Fruit fly (Drosophila melanogaster) whole organism, embryonic: ENCODE results near the gene CG16789.

ENCODE experiments used
- ATbp ChIP-seq: fragments of 200-800 bp; sonication (Bioruptor generic); optimal IDR thresholded peaks from 2 replicates; lab custom pipeline; 2017; ENCODE audit warnings: missing biosample characterization, mild to moderate bottlenecking, missing genetic modification characterization, missing genetic modification reagents
- Ada2b ChIP-seq: fragments of 200-800 bp; sonication (Bioruptor generic); IDR thresholded peaks from 2 replicates; pipeline ENCODE4 v1.3.6; 2022; ENCODE audit warnings: missing biosample characterization, missing genetic modification characterization
- Atf3 ChIP-seq: fragments of 200-800 bp; sonication (Bioruptor generic); optimal IDR thresholded peaks from 3 replicates; lab custom pipeline; 2016; ENCODE audit warnings: missing biosample characterization, missing genetic modification characterization
- CG10366 ChIP-seq: fragments of 200-800 bp; sonication (Bioruptor generic); IDR thresholded peaks from 2 replicates; pipeline ENCODE4 v1.3.6; 2022; ENCODE audit warnings: missing biosample characterization, missing genetic modification characterization
- CG10431 ChIP-seq: fragments of 200-800 bp; sonication (Bioruptor generic); optimal IDR thresholded peaks from 3 replicates; lab custom pipeline; 2018; ENCODE audit warnings: missing biosample characterization, mild to moderate bottlenecking, missing genetic modification characterization
- CG11398 ChIP-seq: fragments of 200-800 bp; sonication (Bioruptor generic); optimal IDR thresholded peaks from 2 replicates; lab custom pipeline; 2016; ENCODE audit warnings: missing biosample characterization, missing genetic modification characterization
- CG13894 ChIP-seq: fragments of 200-800 bp; sonication (Bioruptor generic); optimal IDR thresholded peaks from 3 replicates; lab custom pipeline; 2018; ENCODE audit warnings: missing biosample characterization, mild to moderate bottlenecking, missing genetic modification characterization, moderate library complexity
- CG16779 ChIP-seq: fragments of 200-800 bp; sonication (Bioruptor generic); IDR thresholded peaks from 2 replicates; pipeline ENCODE4 v1.3.6; 2022; ENCODE audit warnings: missing biosample characterization, missing genetic modification characterization
- CG17912 ChIP-seq: fragments of 200-800 bp; sonication (Bioruptor generic); optimal IDR thresholded peaks from 2 replicates; lab custom pipeline; 2018; ENCODE audit warnings: missing biosample characterization, mild to moderate bottlenecking, missing genetic modification characterization
- CG2116 ChIP-seq: fragments of 200-800 bp; sonication (Bioruptor generic); optimal IDR thresholded peaks from 3 replicates; lab custom pipeline; 2018; ENCODE audit warnings: missing biosample characterization, mild to moderate bottlenecking, missing genetic modification characterization
- CG31365 ChIP-seq: fragments of 200-800 bp; sonication (Bioruptor generic); optimal IDR thresholded peaks from 2 replicates; lab custom pipeline; 2018; ENCODE audit warnings: missing biosample characterization, mild to moderate bottlenecking, missing genetic modification characterization
- CG31441 ChIP-seq: fragments of 200-800 bp; sonication (Bioruptor generic); IDR thresholded peaks from 2 replicates; pipeline ENCODE4 v1.3.6; 2022; ENCODE audit warnings: missing biosample characterization, missing genetic modification characterization
- CG4820 ChIP-seq: fragments of 200-800 bp; sonication (Bioruptor generic); optimal IDR thresholded peaks from 3 replicates; lab custom pipeline; 2016; ENCODE audit warnings: missing biosample characterization, missing genetic modification characterization
- CG5245 ChIP-seq: fragments of 200-800 bp; sonication (Bioruptor generic); optimal IDR thresholded peaks from 3 replicates; lab custom pipeline; 2016; ENCODE audit warnings: missing biosample characterization, missing genetic modification characterization
- CG6272 ChIP-seq: fragments of 200-800 bp; sonication (Bioruptor generic); IDR thresholded peaks from 2 replicates; pipeline ENCODE4 v1.3.6; 2022; ENCODE audit warnings: missing biosample characterization, missing genetic modification characterization
- CG6683 ChIP-seq: fragments of 200-800 bp; sonication (Bioruptor generic); optimal IDR thresholded peaks from 2 replicates; lab custom pipeline; 2017; ENCODE audit warnings: missing biosample characterization, mild to moderate bottlenecking, missing genetic modification characterization, missing genetic modification reagents
- CG7745 ChIP-seq: fragments of 200-800 bp; sonication (Bioruptor generic); optimal IDR thresholded peaks from 2 replicates; lab custom pipeline; 2018; ENCODE audit warnings: missing biosample characterization, mild to moderate bottlenecking, missing genetic modification characterization, moderate library complexity
- CG8388 ChIP-seq: fragments of 200-800 bp; sonication (Bioruptor generic); optimal IDR thresholded peaks from 2 replicates; lab custom pipeline; 2019; ENCODE audit warnings: missing biosample characterization, mild to moderate bottlenecking, missing genetic modification characterization, moderate library complexity
- Doc2 ChIP-seq: fragments of 200-800 bp; sonication (Bioruptor generic); IDR thresholded peaks from 2 replicates; pipeline ENCODE4 v1.3.6; 2022; ENCODE audit warnings: missing biosample characterization, missing genetic modification characterization
- H2.0 ChIP-seq: fragments of 200-800 bp; sonication (Bioruptor generic); IDR thresholded peaks from 2 replicates; pipeline ENCODE4 v1.3.6; 2022; ENCODE audit warnings: missing biosample characterization, missing genetic modification characterization
- NfI ChIP-seq: fragments of 200-800 bp; sonication (Bioruptor generic); optimal IDR thresholded peaks from 3 replicates; lab custom pipeline; 2018; ENCODE audit warnings: missing biosample characterization, mild to moderate bottlenecking, missing genetic modification characterization, moderate library complexity
- PHDP ChIP-seq: fragments of 200-800 bp; sonication (Bioruptor generic); optimal IDR thresholded peaks from 3 replicates; lab custom pipeline; 2018; ENCODE audit warnings: missing biosample characterization, mild to moderate bottlenecking, missing genetic modification characterization, moderate library complexity
- Sry-β ChIP-seq: fragments of 200-800 bp; sonication (Bioruptor generic); optimal IDR thresholded peaks from 2 replicates; lab custom pipeline; 2018; ENCODE audit warnings: missing biosample characterization, mild to moderate bottlenecking, missing genetic modification characterization, moderate library complexity
- Stat92E ChIP-seq, 3 experiments: fragments of >200 bp in 2 of 3; fragments of 200-800 bp in 1 of 3; sonication (Bioruptor generic) in 1 of 3; optimal IDR thresholded peaks; 2 replicates each; lab custom pipeline; 2017 to 2019; ENCODE audit warnings: missing biosample characterization in 3 of 3, missing genetic modification characterization in 3 of 3, mild to moderate bottlenecking in 1 of 3, moderate library complexity in 1 of 3
- ato ChIP-seq: fragments of 200-800 bp; sonication (Bioruptor generic); IDR thresholded peaks from 2 replicates; pipeline ENCODE4 v1.3.6; 2022; ENCODE audit warnings: missing biosample characterization, missing genetic modification characterization; ENCODE audit not compliant: partially characterized antibody
- bab2 ChIP-seq: fragments of 200-800 bp; sonication (Bioruptor generic); optimal IDR thresholded peaks from 2 replicates; lab custom pipeline; 2016; ENCODE audit warnings: missing biosample characterization, missing genetic modification characterization
- bowl ChIP-seq: fragments of 200-800 bp; sonication (Bioruptor generic); IDR thresholded peaks from 2 replicates; pipeline ENCODE4 v1.3.6; 2022; ENCODE audit warnings: missing biosample characterization, missing genetic modification characterization
- chinmo ChIP-seq: fragments of 200-800 bp; sonication (Bioruptor generic); IDR thresholded peaks from 4 replicates; pipeline ENCODE4 v1.3.6; 2022; ENCODE audit warnings: missing biosample characterization, missing genetic modification characterization; ENCODE audit not compliant: partially characterized antibody
- crol ChIP-seq: fragments of 200-800 bp; sonication (Bioruptor generic); IDR thresholded peaks from 2 replicates; pipeline ENCODE4 v1.3.6; 2022; ENCODE audit warnings: missing biosample characterization, missing genetic modification characterization
- dysf ChIP-seq: fragments of 200-800 bp; sonication (Bioruptor generic); IDR thresholded peaks from 3 replicates; pipeline ENCODE4 v1.3.6; 2022; ENCODE audit warnings: missing biosample characterization, missing genetic modification characterization
- exex ChIP-seq: fragments of 200-800 bp; sonication (Bioruptor generic); optimal IDR thresholded peaks from 4 replicates; lab custom pipeline; 2018; ENCODE audit warnings: missing biosample characterization, mild to moderate bottlenecking, missing genetic modification characterization, moderate library complexity
- fru ChIP-seq: fragments of >200 bp; optimal IDR thresholded peaks from 2 replicates; lab custom pipeline; 2017
- gfzf ChIP-seq: fragments of 200-800 bp; sonication (Bioruptor generic); optimal IDR thresholded peaks from 2 replicates; lab custom pipeline; 2016; ENCODE audit warnings: missing biosample characterization, mild to moderate bottlenecking, missing genetic modification characterization, moderate library complexity
- hbn ChIP-seq: fragments of 200-800 bp; sonication (Bioruptor generic); IDR thresholded peaks from 2 replicates; pipeline ENCODE4 v1.3.6; 2022; ENCODE audit warnings: missing biosample characterization, missing genetic modification characterization; ENCODE audit not compliant: partially characterized antibody
- lbe ChIP-seq: fragments of 200-800 bp; sonication (Bioruptor generic); optimal IDR thresholded peaks from 2 replicates; lab custom pipeline; 2016; ENCODE audit warnings: missing biosample characterization, mild to moderate bottlenecking, missing genetic modification characterization
- lola ChIP-seq, 3 experiments: fragments of >200 bp in 2 of 3; fragments of 200-800 bp in 1 of 3; sonication (Bioruptor generic) in 1 of 3; optimal IDR thresholded peaks; 2 replicates each; lab custom pipeline; 2017 to 2019; ENCODE audit warnings: missing biosample characterization in 3 of 3, missing genetic modification characterization in 3 of 3, mild to moderate bottlenecking in 1 of 3, moderate library complexity in 1 of 3
- pan ChIP-seq, 4 experiments: fragments of >200 bp in 3 of 4; fragments of 200-800 bp in 1 of 4; sonication (Bioruptor generic) in 1 of 4; optimal IDR thresholded peaks in 3 of 4; IDR thresholded peaks in 1 of 4; 2 replicates each; pipeline versions ENCODE4 v1.3.6 to Lab custom; 2017 to 2022; ENCODE audit warnings: missing biosample characterization in 2 of 4, missing genetic modification characterization in 2 of 4, mixed read lengths in 1 of 4
- pfk ChIP-seq: fragments of 200-800 bp; sonication (Bioruptor generic); optimal IDR thresholded peaks from 2 replicates; lab custom pipeline; 2018; ENCODE audit warnings: missing biosample characterization, mild to moderate bottlenecking, missing genetic modification characterization, moderate library complexity
- pita ChIP-seq: fragments of 200-800 bp; sonication (Bioruptor generic); optimal IDR thresholded peaks from 2 replicates; lab custom pipeline; 2017; ENCODE audit warnings: missing biosample characterization, mild to moderate bottlenecking, missing genetic modification characterization
- pros ChIP-seq: fragments of 200-800 bp; sonication (Bioruptor generic); optimal IDR thresholded peaks from 3 replicates; lab custom pipeline; 2019; ENCODE audit warnings: missing biosample characterization, mild to moderate bottlenecking, missing genetic modification characterization, moderate library complexity
- row ChIP-seq: fragments of 200-800 bp; sonication (Bioruptor generic); IDR thresholded peaks from 3 replicates; pipeline ENCODE4 v1.3.6; 2022; ENCODE audit warnings: missing biosample characterization, missing genetic modification characterization
- sens ChIP-seq: fragments of 200-800 bp; sonication (Bioruptor generic); peaks from one replicate; lab custom pipeline; 2016; ENCODE audit warnings: missing biosample characterization, missing genetic modification characterization
- tin ChIP-seq: fragments of 200-800 bp; sonication (Bioruptor generic); optimal IDR thresholded peaks from 3 replicates; lab custom pipeline; 2016; ENCODE audit warnings: missing biosample characterization, missing genetic modification characterization
- trh ChIP-seq: fragments of 200-800 bp; sonication (Bioruptor generic); optimal IDR thresholded peaks from 2 replicates; lab custom pipeline; 2016; ENCODE audit warnings: missing biosample characterization, missing genetic modification characterization
- twi ChIP-seq: fragments of 200-800 bp; optimal IDR thresholded peaks from 2 replicates; lab custom pipeline; 2019; ENCODE audit warnings: missing biosample characterization, mild to moderate bottlenecking, missing genetic modification characterization, moderate library complexity
- unpg ChIP-seq: fragments of 200-800 bp; sonication (Bioruptor generic); optimal IDR thresholded peaks from 3 replicates; lab custom pipeline; 2018; ENCODE audit warnings: missing biosample characterization, mild to moderate bottlenecking, missing genetic modification characterization, moderate library complexity
- wek ChIP-seq: fragments of 200-800 bp; sonication (Bioruptor generic); optimal IDR thresholded peaks from 3 replicates; lab custom pipeline; 2018; ENCODE audit warnings: missing biosample characterization, mild to moderate bottlenecking, missing genetic modification characterization, moderate library complexity
- zen2 ChIP-seq: fragments of 200-800 bp; sonication (Bioruptor generic); IDR thresholded peaks from 3 replicates; pipeline ENCODE4 v1.3.6; 2022; ENCODE audit warnings: missing biosample characterization, missing genetic modification characterization; ENCODE audit not compliant: partially characterized antibody

Gene CG16789

dm6 chr3R:9603022-9603942 lies 37.3 kb downstream of the CG16789 start (continued):
- TF ChIP-seq pfk (GFP tag; lab: Kevin White, UChicago) (no peak), CG8388 (no peak), CG31365 (tag; lab: Kevin White, UChicago) (no peak), unpg (GFP tag; lab: Kevin White, UChicago) (no peak), CG11398 (GFP tag; lab: Kevin White, UChicago) (no peak), crol (GFP tag; lab: Robert Waterston, UW) (peak; percentile 86), fru (lab: Kevin White, UChicago) (no peak), pan (optimal IDR thresholded peaks at IDR 0.05; lab: Kevin White, UChicago) (no peak), pan (GFP tag; optimal IDR thresholded peaks at IDR 0.05 in 1 of 2, IDR thresholded peaks at IDR 0.05 in 1 of 2) (no peak), twi (no peak), ato (GFP tag; lab: Robert Waterston, UW) (no peak), NfI (GFP tag; lab: Kevin White, UChicago) (no peak), sens (peak; percentile 64), lbe (GFP tag; lab: Kevin White, UChicago) (no peak), CG13894 (no peak), CG10431 (GFP tag; lab: Kevin White, UChicago) (no peak), dysf (no peak), H2.0 (GFP tag; lab: Robert Waterston, UW) (no peak), row (no peak), pita (GFP tag; lab: Kevin White, UChicago) (no peak), bab2 (GFP tag; lab: Kevin White, UChicago) (no peak), ATbp (peak; percentile 22), bowl (GFP tag; lab: Robert Waterston, UW) (no peak), chinmo (GFP tag; lab: Robert Waterston, UW) (peak; percentile 75; the same call in 1 of the 4 replicates), CG6272 (GFP tag; lab: Robert Waterston, UW) (no peak), CG2116 (GFP tag; lab: Kevin White, UChicago) (no peak), tin (GFP tag; lab: Kevin White, UChicago) (no peak), zen2 (GFP tag; lab: Robert Waterston, UW) (no peak), pros (GFP tag; lab: Kevin White, UChicago) (peak; percentile 51), exex (tag; lab: Kevin White, UChicago) (no peak), Ada2b (GFP tag; lab: Robert Waterston, UW) (no peak), CG10366 (no peak), CG17912 (GFP tag; lab: Kevin White, UChicago) (no peak), wek (GFP tag; lab: Kevin White, UChicago) (no peak), trh (GFP tag; lab: Kevin White, UChicago) (no peak), Doc2 (GFP tag; lab: Robert Waterston, UW) (no peak), CG5245 (no peak), Stat92E (GFP tag; optimal IDR thresholded peaks at IDR 0.05; lab: Kevin White, UChicago) (peak in 1 of 3 experiments; percentile 82), lola (GFP tag; optimal IDR thresholded peaks at IDR 0.05; lab: Kevin White, UChicago) (no peak), Atf3 (GFP tag; lab: Kevin White, UChicago) (no peak), CG6683 (GFP tag; lab: Kevin White, UChicago) (no peak), hbn (GFP tag; lab: Robert Waterston, UW) (no peak), CG16779 (GFP tag; lab: Robert Waterston, UW) (no peak), CG4820 (no peak), CG31441 (GFP tag; lab: Robert Waterston, UW) (no peak), Sry-β (GFP tag; lab: Kevin White, UChicago) (no peak), CG7745 (tag; lab: Kevin White, UChicago) (no peak), gfzf (GFP tag; lab: Kevin White, UChicago) (no peak), PHDP (tag; lab: Kevin White, UChicago) (no peak)
